Worm (Caenorhabditis elegans) whole organism, L4 larva: ENCODE measurements around the gene R02F2.8.

ENCODE experiments used
- F10B5.3 ChIP-seq: sonication (generic microtip); optimal IDR thresholded peaks from 2 replicates; lab custom pipeline; 2016; ENCODE audit warnings: mild to moderate bottlenecking, missing genetic modification characterization, missing compliant biosample characterization
- F44E2.7 ChIP-seq: fragments of 200-800 bp; sonication (Bioruptor generic); IDR thresholded peaks from 2 replicates; pipeline ENCODE4 v2.1.2; 2022; ENCODE audit warnings: missing genetic modification characterization, missing compliant biosample characterization
- T20F7.1 ChIP-seq: fragments of 200-800 bp; sonication (Bioruptor generic); optimal IDR thresholded peaks from 2 replicates; lab custom pipeline; 2018; ENCODE audit warnings: mild to moderate bottlenecking, missing genetic modification characterization, missing compliant biosample characterization
- T26A8.4 ChIP-seq: fragments of 200-800 bp; sonication (Bioruptor generic); IDR thresholded peaks from 2 replicates; pipeline ENCODE4 v1.3.6; 2022; ENCODE audit warnings: missing genetic modification characterization, missing compliant biosample characterization
- Y105C5A.15 ChIP-seq: fragments of 200-800 bp; sonication (Bioruptor generic); IDR thresholded peaks from 2 replicates; pipeline ENCODE4 v1.3.6; 2022; ENCODE audit warnings: missing genetic modification characterization, missing compliant biosample characterization
- Y48G9A.11 ChIP-seq: fragments of 200-800 bp; sonication (Bioruptor generic); IDR thresholded peaks from 2 replicates; pipeline ENCODE4 v1.3.6; 2022; ENCODE audit warnings: missing genetic modification reagents, missing genetic modification characterization, missing compliant biosample characterization
- Y5F2A.4 ChIP-seq: fragments of 200-800 bp; sonication (Bioruptor generic); optimal IDR thresholded peaks from 2 replicates; lab custom pipeline; 2018; ENCODE audit warnings: mild to moderate bottlenecking, missing genetic modification characterization, missing compliant biosample characterization
- Y75B8A.6 ChIP-seq: fragments of 200-800 bp; sonication (Bioruptor generic); IDR thresholded peaks from 2 replicates; pipeline ENCODE4 v1.3.6; 2022; ENCODE audit warnings: missing genetic modification reagents, missing genetic modification characterization, missing compliant biosample characterization
- ZK546.5 ChIP-seq, 2 experiments: sonication (generic microtip); optimal IDR thresholded peaks; 2 replicates each; lab custom pipeline; 2017; ENCODE audit warnings: missing biosample characterization in 2 of 2, missing genetic modification characterization in 2 of 2
- ama-1 ChIP-seq: fragments of 150-350 bp; optimal IDR thresholded peaks from 2 replicates; lab custom pipeline; 2014; ENCODE audit warnings: inconsistent platforms, mixed read lengths
- arid-1 ChIP-seq: fragments of 200-800 bp; sonication (Bioruptor generic); conservative IDR thresholded peaks from 2 replicates; pipeline ENCODE4 v1.3.6; 2022; ENCODE audit warnings: missing genetic modification reagents, missing genetic modification characterization, missing compliant biosample characterization
- attf-4 ChIP-seq: sonication (generic microtip); optimal IDR thresholded peaks from 3 replicates; lab custom pipeline; 2017; ENCODE audit warnings: missing biosample characterization, missing genetic modification characterization
- ceh-28 ChIP-seq: fragments of 150-350 bp; optimal IDR thresholded peaks from 2 replicates; lab custom pipeline; 2014; ENCODE audit warnings: missing biosample characterization, missing genetic modification reagents, missing genetic modification characterization
- cey-2 ChIP-seq: sonication (generic microtip); optimal IDR thresholded peaks from 3 replicates; lab custom pipeline; 2017; ENCODE audit warnings: missing genetic modification characterization, mild to moderate bottlenecking, missing compliant biosample characterization, antibody characterized with exemption, borderline replicate concordance; ENCODE audit not compliant: insufficient read depth
- daf-16 ChIP-seq, 3 experiments: sonication (generic microtip); optimal IDR thresholded peaks; 2 replicates each; lab custom pipeline; 2016 to 2017; ENCODE audit warnings: missing genetic modification characterization in 3 of 3, missing genetic modification reagents in 3 of 3, mild to moderate bottlenecking in 2 of 3, missing compliant biosample characterization in 2 of 3, missing biosample characterization in 1 of 3, moderate library complexity in 1 of 3
- duxl-1 ChIP-seq: sonication (generic microtip); optimal IDR thresholded peaks from 2 replicates; lab custom pipeline; 2016; ENCODE audit warnings: mild to moderate bottlenecking, missing genetic modification characterization, moderate library complexity, missing compliant biosample characterization; ENCODE audit not compliant: poor library complexity
- dve-1 ChIP-seq: sonication (generic microtip); optimal IDR thresholded peaks from 2 replicates; lab custom pipeline; 2017; ENCODE audit warnings: antibody characterized with exemption, mild to moderate bottlenecking, missing genetic modification characterization, missing compliant biosample characterization; ENCODE audit not compliant: insufficient read depth
- egl-43 ChIP-seq: fragments of 200-800 bp; sonication (Bioruptor generic); IDR thresholded peaks from 2 replicates; pipeline ENCODE4 v1.3.6; 2022; ENCODE audit warnings: missing genetic modification reagents, missing genetic modification characterization, missing compliant biosample characterization
- fos-1 ChIP-seq: fragments of 150-350 bp; optimal IDR thresholded peaks from 2 replicates; lab custom pipeline; 2014; ENCODE audit warnings: missing biosample characterization, missing genetic modification characterization
- gei-8 ChIP-seq: fragments of 200-800 bp; sonication (Bioruptor generic); optimal IDR thresholded peaks from 2 replicates; lab custom pipeline; 2018; ENCODE audit warnings: mild to moderate bottlenecking, missing genetic modification characterization, missing compliant biosample characterization
- hif-1 ChIP-seq, 2 experiments: sonication (generic microtip); optimal IDR thresholded peaks; 2 replicates each; lab custom pipeline; 2016 to 2017; ENCODE audit warnings: missing compliant biosample characterization in 2 of 2, missing genetic modification characterization in 2 of 2, missing genetic modification reagents in 2 of 2, missing genotype in 2 of 2, mild to moderate bottlenecking in 1 of 2
- hlh-30 ChIP-seq: sonication (generic microtip); optimal IDR thresholded peaks from 2 replicates; lab custom pipeline; 2017; ENCODE audit warnings: antibody characterized with exemption, mild to moderate bottlenecking, missing genetic modification characterization, missing compliant biosample characterization; ENCODE audit not compliant: insufficient read depth
- lim-7 ChIP-seq: fragments of 200-800 bp; sonication (Bioruptor generic); IDR thresholded peaks from 2 replicates; pipeline ENCODE4 v1.3.6; 2022; ENCODE audit warnings: missing genetic modification characterization, missing compliant biosample characterization
- lin-13 ChIP-seq: fragments of 150-350 bp; optimal IDR thresholded peaks from 2 replicates; lab custom pipeline; 2014; ENCODE audit warnings: missing biosample characterization, missing genetic modification reagents, missing genetic modification characterization
- lin-29 ChIP-seq: fragments of 200-800 bp; sonication (Bioruptor generic); IDR thresholded peaks from 2 replicates; pipeline ENCODE4 v1.3.6; 2022; ENCODE audit warnings: missing genetic modification reagents, missing genetic modification characterization, missing compliant biosample characterization
- lin-39 ChIP-seq: fragments of 150-350 bp; optimal IDR thresholded peaks from 2 replicates; lab custom pipeline; 2014; ENCODE audit warnings: missing biosample characterization, missing genetic modification reagents, missing genetic modification characterization
- lir-3 ChIP-seq: sonication (generic microtip); optimal IDR thresholded peaks from 2 replicates; lab custom pipeline; 2016; ENCODE audit warnings: mild to moderate bottlenecking, missing genetic modification characterization, missing compliant biosample characterization
- lsy-2 ChIP-seq, 2 experiments: fragments of 150-350 bp in 1 of 2; sonication (generic microtip) in 1 of 2; optimal IDR thresholded peaks; 2 replicates each; lab custom pipeline; 2014 to 2017; ENCODE audit warnings: missing biosample characterization in 2 of 2, missing genetic modification characterization in 2 of 2
- mdl-1 ChIP-seq, 2 experiments: fragments of 150-350 bp in 1 of 2; sonication (generic microtip) in 1 of 2; optimal IDR thresholded peaks; 2 replicates each; lab custom pipeline; 2014 to 2017; ENCODE audit warnings: missing biosample characterization in 2 of 2, missing genetic modification characterization in 2 of 2
- mep-1 ChIP-seq: fragments of 150-350 bp; sonication (generic microtip); optimal IDR thresholded peaks from 3 replicates; lab custom pipeline; 2014; ENCODE audit warnings: missing biosample characterization, missing genetic modification characterization
- mes-2 ChIP-seq: sonication (generic microtip); optimal IDR thresholded peaks from 2 replicates; lab custom pipeline; 2016; ENCODE audit warnings: missing genotype, mild to moderate bottlenecking, missing genetic modification characterization, missing compliant biosample characterization; ENCODE audit not compliant: poor library complexity, severe bottlenecking
- mxl-3 ChIP-seq: fragments of 200-800 bp; sonication (Bioruptor generic); optimal IDR thresholded peaks from 2 replicates; lab custom pipeline; 2018; ENCODE audit warnings: mild to moderate bottlenecking, missing genetic modification characterization, missing compliant biosample characterization
- nhr-102 ChIP-seq: sonication (generic microtip); optimal IDR thresholded peaks from 2 replicates; lab custom pipeline; 2016; ENCODE audit warnings: mild to moderate bottlenecking, missing genetic modification characterization, moderate library complexity, missing compliant biosample characterization
- nhr-11 ChIP-seq: fragments of 150-350 bp; optimal IDR thresholded peaks from 2 replicates; lab custom pipeline; 2014; ENCODE audit warnings: missing biosample characterization, missing genetic modification characterization
- nhr-28 ChIP-seq: fragments of 150-350 bp; optimal IDR thresholded peaks from 2 replicates; lab custom pipeline; 2014; ENCODE audit warnings: missing biosample characterization, missing genetic modification characterization
- nhr-48 ChIP-seq: sonication (generic microtip); optimal IDR thresholded peaks from 2 replicates; lab custom pipeline; 2016; ENCODE audit warnings: mild to moderate bottlenecking, missing genetic modification characterization, missing compliant biosample characterization
- nhr-6 ChIP-seq: fragments of 150-350 bp; optimal IDR thresholded peaks from 2 replicates; lab custom pipeline; 2014; ENCODE audit warnings: missing biosample characterization, missing genetic modification characterization
- nhr-77 ChIP-seq: fragments of 150-350 bp; optimal IDR thresholded peaks from 2 replicates; lab custom pipeline; 2014; ENCODE audit warnings: missing biosample characterization, missing genetic modification characterization
- php-3 ChIP-seq: fragments of 200-800 bp; sonication (Bioruptor generic); IDR thresholded peaks from 2 replicates; pipeline ENCODE4 v1.3.6; 2022; ENCODE audit warnings: missing genetic modification reagents, missing genetic modification characterization, missing compliant biosample characterization
- set-16 ChIP-seq: fragments of 200-800 bp; sonication (Bioruptor generic); IDR thresholded peaks from 2 replicates; pipeline ENCODE4 v1.3.6; 2022; ENCODE audit warnings: missing genetic modification reagents, missing genetic modification characterization, missing compliant biosample characterization
- unc-130 ChIP-seq: sonication (generic microtip); optimal IDR thresholded peaks from 2 replicates; lab custom pipeline; 2016; ENCODE audit warnings: missing genetic modification reagents, missing genetic modification characterization, missing compliant biosample characterization
- unc-39 ChIP-seq: sonication (generic microtip); optimal IDR thresholded peaks from 2 replicates; lab custom pipeline; 2017; ENCODE audit warnings: missing biosample characterization, missing genetic modification characterization
- vab-7 ChIP-seq: fragments of 200-800 bp; sonication (Bioruptor generic); IDR thresholded peaks from 2 replicates; pipeline ENCODE4 v1.3.6; 2022; ENCODE audit warnings: missing genetic modification reagents, missing genetic modification characterization, missing compliant biosample characterization
- zfp-2 ChIP-seq: sonication (generic microtip); optimal IDR thresholded peaks from 2 replicates; lab custom pipeline; 2016; ENCODE audit warnings: mild to moderate bottlenecking, missing genetic modification characterization, missing compliant biosample characterization
- zfp-3 ChIP-seq: fragments of 200-800 bp; sonication (Bioruptor generic); conservative IDR thresholded peaks from 2 replicates; pipeline ENCODE4 v1.3.6; 2022; ENCODE audit warnings: missing genetic modification reagents, missing genetic modification characterization, missing compliant biosample characterization
- zip-11 ChIP-seq: fragments of 200-800 bp; sonication (Bioruptor generic); IDR thresholded peaks from 2 replicates; pipeline ENCODE4 v1.3.6; 2022; ENCODE audit warnings: missing genetic modification characterization, missing compliant biosample characterization
- zip-2 ChIP-seq: fragments of 150-350 bp; optimal IDR thresholded peaks from 2 replicates; lab custom pipeline; 2014; ENCODE audit warnings: missing biosample characterization, missing genetic modification characterization

Gene R02F2.8

ce11 chrIII:5449762-5450308, 45.2 kb downstream of the R02F2.8 start, which contains the start of gene F48E8.8 (continued):
- TF ChIP-seq lin-39 (tag; lab: Kevin White, UChicago) (no peak), lin-13 (GFP tag; lab: Kevin White, UChicago) (peak; percentile 25), cey-2 (tag; lab: Kevin White, UChicago) (no peak), nhr-11 (peak; percentile 12), nhr-6 (peak; percentile 21), mdl-1 (tag; optimal IDR thresholded peaks at IDR 0.05; lab: Kevin White, UChicago) (peak in 1 of 2 experiments; percentile 36), lin-29 (no peak), dve-1 (tag; lab: Kevin White, UChicago) (peak; percentile 68), mep-1 (tag; lab: Kevin White, UChicago) (peak; percentile 34), lsy-2 (tag; optimal IDR thresholded peaks at IDR 0.05; lab: Kevin White, UChicago) (peak in 1 of 2 experiments; percentile 77), nhr-28 (tag; lab: Kevin White, UChicago) (peak; percentile 45), vab-7 (GFP tag; lab: Robert Waterston, UW) (0 out of 2 replicates have a peak, but pooled peaks have one; percentile 12), set-16 (GFP tag; lab: Robert Waterston, UW) (peak; percentile 44; the same call in 1 of the 2 replicates), duxl-1 (tag; lab: Kevin White, UChicago) (no peak), zip-11 (GFP tag; lab: Robert Waterston, UW) (no peak), Y48G9A.11 (GFP tag; lab: Robert Waterston, UW) (no peak), ceh-28 (tag; lab: Kevin White, UChicago) (no peak), hif-1 (tag; optimal IDR thresholded peaks at IDR 0.05; lab: Kevin White, UChicago) (peak in 1 of 2 experiments; percentile 46), daf-16 (GFP tag; optimal IDR thresholded peaks at IDR 0.05; lab: Kevin White, UChicago) (peak in 1 of 2 experiments; percentile 21), daf-16 (tag; optimal IDR thresholded peaks at IDR 0.05; lab: Kevin White, UChicago) (peak; percentile 12), php-3 (GFP tag; lab: Robert Waterston, UW) (no peak)

- TF ChIP-seq daf-16 (GFP tag; optimal IDR thresholded peaks at IDR 0.05; lab: Kevin White, UChicago) (no peak), daf-16 (tag; optimal IDR thresholded peaks at IDR 0.05; lab: Kevin White, UChicago) (peak; percentile 15), fos-1 (tag; lab: Kevin White, UChicago) (no peak), egl-43 (no peak), lin-13 (GFP tag; lab: Kevin White, UChicago) (no peak), hlh-30 (tag; lab: Kevin White, UChicago) (peak; percentile 65), unc-130 (peak; percentile 73), ama-1 (lab: Kevin White, UChicago) (no peak), mxl-3 (GFP tag; lab: Kevin White, UChicago) (no peak), T20F7.1 (GFP tag; lab: Kevin White, UChicago) (no peak), Y5F2A.4 (GFP tag; lab: Kevin White, UChicago) (no peak), php-3 (GFP tag; lab: Robert Waterston, UW) (no peak), nhr-77 (tag; lab: Kevin White, UChicago) (no peak), F10B5.3 (no peak), mes-2 (peak; percentile 42), nhr-48 (tag; lab: Kevin White, UChicago) (no peak), arid-1 (GFP tag; lab: Robert Waterston, UW) (no peak), T26A8.4 (no peak), attf-4 (tag; lab: Kevin White, UChicago) (no peak), Y105C5A.15 (GFP tag; lab: Robert Waterston, UW) (no peak), lir-3 (tag; lab: Kevin White, UChicago) (no peak), gei-8 (GFP tag; lab: Kevin White, UChicago) (no peak), Y75B8A.6 (GFP tag; lab: Robert Waterston, UW) (no peak), ZK546.5 (tag; optimal IDR thresholded peaks at IDR 0.05; lab: Kevin White, UChicago) (no peak), mdl-1 (tag; optimal IDR thresholded peaks at IDR 0.05; lab: Kevin White, UChicago) (no peak), F44E2.7 (GFP tag; lab: Robert Waterston, UW) (no peak), zip-2 (tag; lab: Kevin White, UChicago) (no peak), lim-7 (no peak), Y48G9A.11 (GFP tag; lab: Robert Waterston, UW) (peak; percentile 72; the same call in 1 of the 2 replicates), unc-39 (tag; lab: Kevin White, UChicago) (no peak), zfp-2 (tag; lab: Kevin White, UChicago) (no peak), nhr-102 (tag; lab: Kevin White, UChicago) (no peak), zfp-3 (GFP tag; lab: Robert Waterston, UW) (no peak)
Measured at ce11 chrIII:5448177-5448576, 46.9 kb downstream of the R02F2.8 start, which contains the start of gene skpt-1. Gene skpt-1, minus strand, starts transcription at chrIII:5448395.
